Fruit fly (Drosophila melanogaster) whole organism, pupa: Measurements from ENCODE around the gene CG11398.

Experiments used
- CG4496 ChIP-seq: fragments of 200-800 bp; sonication (Bioruptor generic); IDR thresholded peaks from 3 replicates; pipeline ENCODE4 v1.3.6; 2022; ENCODE audit warnings: missing biosample characterization, missing genetic modification characterization
- CG9948 ChIP-seq: fragments of 200-800 bp; sonication (Bioruptor generic); optimal IDR thresholded peaks from 2 replicates; lab custom pipeline; 2018; ENCODE audit warnings: missing biosample characterization, mild to moderate bottlenecking, missing genetic modification characterization, moderate library complexity
- Pif1B ChIP-seq: fragments of 200-800 bp; sonication (Bioruptor generic); optimal IDR thresholded peaks from 3 replicates; lab custom pipeline; 2016; ENCODE audit warnings: missing biosample characterization, missing genetic modification characterization

dm6 chrX:1191008-1191407 is 23.9 kb downstream of the CG11398 start, which contains the start of gene CG11380:
- TF ChIP-seq CG9948 (tag; lab: Kevin White, UChicago), result no peak
- TF ChIP-seq CG4496 (GFP tag; lab: Robert Waterston, UW), result no peak
- no peak for TF ChIP-seq Pif1B (GFP tag; lab: Kevin White, UChicago)
